Worm (Caenorhabditis elegans) whole organism, L4 larva: ENCODE results near the gene rpt-4.

Experiments
- Y5F2A.4 ChIP-seq: fragments of 200-800 bp; sonication (Bioruptor generic); optimal IDR thresholded peaks from 2 replicates; lab custom pipeline; 2018; ENCODE audit warnings: mild to moderate bottlenecking, missing genetic modification characterization, missing compliant biosample characterization
- lin-13 ChIP-seq: fragments of 150-350 bp; optimal IDR thresholded peaks from 2 replicates; lab custom pipeline; 2014; ENCODE audit warnings: missing biosample characterization, missing genetic modification reagents, missing genetic modification characterization
- sdz-12 ChIP-seq: fragments of 200-800 bp; sonication (Bioruptor generic); optimal IDR thresholded peaks from 2 replicates; lab custom pipeline; 2018; ENCODE audit warnings: mild to moderate bottlenecking, missing genetic modification characterization, missing compliant biosample characterization
- unc-62 ChIP-seq, 3 experiments: fragments of 150-350 bp in 1 of 3; sonication (generic microtip); optimal IDR thresholded peaks in 2 of 3; peaks in 1 of 3; 1 replicate in 1 of 3; 2 replicates in 2 of 3; lab custom pipeline; 2014 to 2017; ENCODE audit warnings: missing biosample characterization in 3 of 3, missing genetic modification characterization in 3 of 3, missing genetic modification reagents in 3 of 3, missing genotype in 1 of 3

DNA sequence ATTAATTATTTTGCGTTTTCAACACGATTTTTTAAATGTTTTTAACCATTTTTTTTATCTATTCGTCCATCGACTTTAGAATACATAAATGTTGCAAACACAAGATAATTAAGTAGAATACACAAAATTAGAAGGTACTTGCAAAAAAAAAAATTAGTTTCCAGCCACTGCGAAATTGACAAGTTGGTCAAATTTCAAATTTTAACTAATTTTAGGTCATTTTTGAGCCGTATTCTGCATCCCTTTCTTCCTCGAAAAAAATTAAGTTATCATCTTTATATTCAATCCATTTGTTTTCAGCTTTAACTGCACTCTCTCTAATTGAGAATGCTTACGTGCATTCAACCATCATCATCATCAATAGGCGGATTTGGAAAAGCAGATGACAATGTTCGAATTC, 23.3 kb upstream of the rpt-4 start, which contains the start of gene egl-26:
- TF ChIP-seq lin-13 (no peak), unc-62 (GFP tag; optimal IDR thresholded peaks at IDR 0.05 in 1 of 2; lab: Kevin White, UChicago) (peak in 1 of 2 experiments; percentile 77), unc-62 (tag; optimal IDR thresholded peaks at IDR 0.05; lab: Kevin White, UChicago) (no peak), Y5F2A.4 (GFP tag; lab: Kevin White, UChicago) (no peak), sdz-12 (GFP tag; lab: Kevin White, UChicago) (no peak)
